Fruit fly (Drosophila melanogaster): ENCODE results near the gene CG15025.

The CG15025 gene

dm6 chr3R:19463874-19464549 is 26.9 kb downstream of the CG15025 start (continued):
- TF ChIP-seq CG18476 (GFP tag; optimal IDR thresholded peaks at IDR 0.05) (no peak), pros (GFP tag; optimal IDR thresholded peaks at IDR 0.05) (no peak), CG15073 (GFP tag; optimal IDR thresholded peaks at IDR 0.05) (no peak), CG5245 (GFP tag; optimal IDR thresholded peaks at IDR 0.05) (no peak), CG5180 (GFP tag; optimal IDR thresholded peaks at IDR 0.05) (peak; percentile 60), CG30403 (GFP tag; optimal IDR thresholded peaks at IDR 0.05) (no peak), nerfin-2 (GFP tag; IDR thresholded peaks at IDR 0.05; ENCODE audit: partially characterized antibody) (no peak), CG10654 (GFP tag; optimal IDR thresholded peaks at IDR 0.05) (peak; percentile 29), gem (tag; optimal IDR thresholded peaks at IDR 0.05) (peak; percentile 66), nom (GFP tag; optimal IDR thresholded peaks at IDR 0.05) (no peak), esg (GFP tag; conservative IDR thresholded peaks at IDR 0.05) (no peak), CG17385 (GFP tag; optimal IDR thresholded peaks at IDR 0.05) (peak; percentile 49), ase (GFP tag; IDR thresholded peaks at IDR 0.05) (no peak), Eip74EF (GFP tag; optimal IDR thresholded peaks at IDR 0.05) (peak in 1 of 2 experiments; percentile 55), jing (GFP tag; optimal IDR thresholded peaks at IDR 0.05) (no peak), fru (optimal IDR thresholded peaks at IDR 0.05) (no peak), Lhr (GFP tag; optimal IDR thresholded peaks at IDR 0.05) (peak; percentile 70), CG12391 (tag; optimal IDR thresholded peaks at IDR 0.05) (peak; percentile 48), Camta (GFP tag; optimal IDR thresholded peaks at IDR 0.05) (peak; percentile 78), dysf (GFP tag; IDR thresholded peaks at IDR 0.05) (0 out of 3 replicates have a peak, but pooled peaks have one; percentile 21), CG15601 (tag; optimal IDR thresholded peaks at IDR 0.05) (peak; percentile 90), Gug (GFP tag; IDR thresholded peaks at IDR 0.05) (no peak), Atf-2 (GFP tag; optimal IDR thresholded peaks at IDR 0.05) (peak; percentile 26), HmgZ (tag; optimal IDR thresholded peaks at IDR 0.05) (peak; percentile 72), Nf-YB (GFP tag; optimal IDR thresholded peaks at IDR 0.05) (peak; percentile 41), CG13123 (GFP tag; optimal IDR thresholded peaks at IDR 0.05) (peak; percentile 62), CG4820 (GFP tag; optimal IDR thresholded peaks at IDR 0.05) (peak; percentile 11), NfI (GFP tag; optimal IDR thresholded peaks at IDR 0.05) (peak; percentile 36), CG6813 (GFP tag; optimal IDR thresholded peaks at IDR 0.05) (peak; percentile 77), Hr3 (GFP tag; optimal IDR thresholded peaks at IDR 0.05) (no peak), psq (GFP tag; optimal IDR thresholded peaks at IDR 0.05) (peak; percentile 41), Med (GFP tag) (peak; percentile 91), lmd (GFP tag; IDR thresholded peaks at IDR 0.05) (no peak), Adf1 (GFP tag; IDR thresholded peaks at IDR 0.05) (no peak), Ssrp (tag; optimal IDR thresholded peaks at IDR 0.05) (no peak), dimm (GFP tag; IDR thresholded peaks at IDR 0.05) (no peak), Oli (tag; optimal IDR thresholded peaks at IDR 0.05) (peak; percentile 22), phol (tag; optimal IDR thresholded peaks at IDR 0.05) (peak; percentile 36), stc (GFP tag; IDR thresholded peaks at IDR 0.05) (peak; percentile 53; the same call in 1 of the 2 replicates), Doc3 (GFP tag; IDR thresholded peaks at IDR 0.05; ENCODE audit: partially characterized antibody) (no peak), pzg (GFP tag; optimal IDR thresholded peaks at IDR 0.05) (no peak), Sox100B (GFP tag; optimal IDR thresholded peaks at IDR 0.05) (peak; percentile 82), CG12104 (GFP tag; optimal IDR thresholded peaks at IDR 0.05) (peak; percentile 58), cad (GFP tag; optimal IDR thresholded peaks at IDR 0.05) (no peak), fu2 (GFP tag; optimal IDR thresholded peaks at IDR 0.05) (no peak), CG1603 (tag; optimal IDR thresholded peaks at IDR 0.05) (peak; percentile 55), CG34224 (GFP tag; IDR thresholded peaks at IDR 0.05; ENCODE audit: partially characterized antibody) (0 out of 3 replicates have a peak, but pooled peaks have one; percentile 11), CG3847 (GFP tag; IDR thresholded peaks at IDR 0.05) (no peak), HHEX (GFP tag; optimal IDR thresholded peaks at IDR 0.05) (peak; percentile 71)

Measured in whole organism, embryonic.